Worm (Caenorhabditis elegans) whole organism, L1 larva: ENCODE measurements around the gene M03F8.5.

Source experiments
- F16B12.6 ChIP-seq: fragments of 150-350 bp; optimal IDR thresholded peaks from 2 replicates; lab custom pipeline; 2014; ENCODE audit warnings: missing biosample characterization, missing genetic modification characterization
- Y116A8C.19 ChIP-seq: sonication (generic microtip); optimal IDR thresholded peaks from 2 replicates; lab custom pipeline; 2016; ENCODE audit warnings: missing compliant biosample characterization, missing genetic modification characterization, borderline replicate concordance
- aha-1 ChIP-seq: fragments of 150-350 bp; optimal IDR thresholded peaks from 2 replicates; lab custom pipeline; 2014; ENCODE audit warnings: missing biosample characterization, missing genetic modification characterization
- aly-2 ChIP-seq: fragments of 150-350 bp; optimal IDR thresholded peaks from 2 replicates; lab custom pipeline; 2014; ENCODE audit warnings: missing biosample characterization, missing genetic modification characterization
- ama-1 ChIP-seq: fragments of 150-350 bp; optimal IDR thresholded peaks from 2 replicates; lab custom pipeline; 2014
- blmp-1 ChIP-seq: fragments of 150-350 bp; optimal IDR thresholded peaks from 2 replicates; lab custom pipeline; 2014; ENCODE audit warnings: missing biosample characterization, missing genetic modification characterization
- ceh-8 ChIP-seq: fragments of 200-800 bp; sonication (Bioruptor generic); optimal IDR thresholded peaks from 2 replicates; lab custom pipeline; 2018; ENCODE audit warnings: mild to moderate bottlenecking, missing genetic modification characterization, moderate library complexity, missing compliant biosample characterization
- ceh-82 ChIP-seq, 3 experiments: fragments of 150-350 bp in 1 of 3; sonication (generic microtip) in 2 of 3; optimal IDR thresholded peaks; 2 replicates each; lab custom pipeline; 2014 to 2017; ENCODE audit warnings: missing biosample characterization in 3 of 3, missing genetic modification characterization in 3 of 3
- dpl-1 ChIP-seq, 3 experiments: fragments of 150-350 bp in 2 of 3; sonication (generic microtip) in 1 of 3; optimal IDR thresholded peaks; 2 replicates each; lab custom pipeline; 2014 to 2017; ENCODE audit warnings: missing biosample characterization in 3 of 3, missing genetic modification characterization in 3 of 3, missing genetic modification reagents in 3 of 3
- dsc-1 ChIP-seq: sonication (generic microtip); optimal IDR thresholded peaks from 2 replicates; lab custom pipeline; 2016; ENCODE audit warnings: mild to moderate bottlenecking, missing genetic modification characterization, missing compliant biosample characterization
- efl-1 ChIP-seq, 4 experiments: fragments of 150-350 bp; optimal IDR thresholded peaks in 3 of 4; peaks in 1 of 4; 1 replicate in 1 of 4; 2 replicates in 3 of 4; lab custom pipeline; 2014; ENCODE audit warnings: missing biosample characterization in 2 of 4, missing genetic modification characterization in 2 of 4, missing genetic modification reagents in 2 of 4
- egl-13 ChIP-seq: sonication (generic microtip); optimal IDR thresholded peaks from 2 replicates; lab custom pipeline; 2016; ENCODE audit warnings: missing genotype, missing genetic modification reagents, missing genetic modification characterization, missing compliant biosample characterization
- elt-3 ChIP-seq, 6 experiments: fragments of 150-350 bp in 1 of 6; sonication (generic microtip); optimal IDR thresholded peaks; 2 replicates each; lab custom pipeline; 2017 to 2018; ENCODE audit warnings: missing biosample characterization in 6 of 6, missing genetic modification characterization in 6 of 6, inconsistent platforms in 1 of 6
- ets-5 ChIP-seq: fragments of 200-800 bp; sonication (Bioruptor generic); IDR thresholded peaks from 2 replicates; pipeline ENCODE4 v1.3.6; 2022; ENCODE audit warnings: missing genetic modification characterization, missing compliant biosample characterization
- fkh-4 ChIP-seq: sonication (generic microtip); optimal IDR thresholded peaks from 2 replicates; lab custom pipeline; 2016; ENCODE audit warnings: missing compliant biosample characterization, missing genetic modification characterization, borderline replicate concordance
- fkh-8 ChIP-seq: sonication (generic microtip); optimal IDR thresholded peaks from 2 replicates; lab custom pipeline; 2016; ENCODE audit warnings: mild to moderate bottlenecking, missing genetic modification characterization, missing compliant biosample characterization
- grh-1 ChIP-seq: fragments of 200-800 bp; sonication (Bioruptor generic); IDR thresholded peaks from 2 replicates; pipeline ENCODE4 v1.3.6; 2022; ENCODE audit warnings: missing genetic modification reagents, missing genetic modification characterization, missing compliant biosample characterization
- isw-1 ChIP-seq: fragments of 200-800 bp; sonication (Bioruptor generic); IDR thresholded peaks from 2 replicates; pipeline ENCODE4 v1.3.6; 2022; ENCODE audit warnings: missing genetic modification characterization, missing compliant biosample characterization
- lin-14 ChIP-seq: fragments of 200-800 bp; sonication (Bioruptor generic); optimal IDR thresholded peaks from 2 replicates; lab custom pipeline; 2018; ENCODE audit warnings: mild to moderate bottlenecking, missing genetic modification characterization, moderate library complexity, missing compliant biosample characterization
- lin-15B ChIP-seq: fragments of 150-350 bp; sonication (generic microtip); optimal IDR thresholded peaks from 3 replicates; lab custom pipeline; 2014; ENCODE audit warnings: missing biosample characterization, missing genetic modification characterization
- lin-35 ChIP-seq, 2 experiments: fragments of 150-350 bp; optimal IDR thresholded peaks; 2 replicates each; lab custom pipeline; 2014; ENCODE audit warnings: missing biosample characterization in 2 of 2, missing genetic modification characterization in 2 of 2, missing genetic modification reagents in 2 of 2
- lin-39 ChIP-seq: fragments of 150-350 bp; optimal IDR thresholded peaks from 2 replicates; lab custom pipeline; 2014; ENCODE audit warnings: missing biosample characterization, missing genetic modification reagents, missing genetic modification characterization
- lsy-2 ChIP-seq, 2 experiments: fragments of 150-350 bp; optimal IDR thresholded peaks; 2 replicates each; lab custom pipeline; 2014; ENCODE audit warnings: missing biosample characterization in 2 of 2, missing genetic modification characterization in 2 of 2
- mdl-1 ChIP-seq, 2 experiments: fragments of 150-350 bp; optimal IDR thresholded peaks; 2 replicates each; lab custom pipeline; 2014 to 2017; ENCODE audit warnings: missing biosample characterization in 2 of 2, missing genetic modification characterization in 2 of 2, inconsistent platforms in 1 of 2
- mep-1 ChIP-seq: fragments of 150-350 bp; optimal IDR thresholded peaks from 2 replicates; lab custom pipeline; 2014; ENCODE audit warnings: missing biosample characterization, missing genetic modification characterization
- nhr-12 ChIP-seq: sonication (generic microtip); optimal IDR thresholded peaks from 2 replicates; lab custom pipeline; 2017; ENCODE audit warnings: missing biosample characterization, missing genetic modification characterization
- nhr-28 ChIP-seq: fragments of 150-350 bp; optimal IDR thresholded peaks from 2 replicates; lab custom pipeline; 2014; ENCODE audit warnings: missing biosample characterization, missing genetic modification characterization
- nhr-71 ChIP-seq: sonication (generic microtip); optimal IDR thresholded peaks from 2 replicates; lab custom pipeline; 2016; ENCODE audit warnings: mild to moderate bottlenecking, missing genetic modification characterization, moderate library complexity, missing compliant biosample characterization
- nhr-85 ChIP-seq: sonication (generic microtip); peaks from one replicate; lab custom pipeline; 2016; ENCODE audit warnings: missing genetic modification characterization, inconsistent platforms, missing compliant biosample characterization
- nhr-90 ChIP-seq: sonication (generic microtip); optimal IDR thresholded peaks from 2 replicates; lab custom pipeline; 2016; ENCODE audit warnings: mild to moderate bottlenecking, missing genetic modification characterization, missing compliant biosample characterization; ENCODE audit not compliant: poor library complexity
- pqm-1 ChIP-seq: sonication (generic microtip); optimal IDR thresholded peaks from 3 replicates; lab custom pipeline; 2017; ENCODE audit warnings: missing biosample characterization, missing genetic modification characterization
- rnt-1 ChIP-seq: sonication (generic microtip); optimal IDR thresholded peaks from 2 replicates; lab custom pipeline; 2016; ENCODE audit warnings: mild to moderate bottlenecking, missing genetic modification characterization, moderate library complexity, missing compliant biosample characterization
- skn-1 ChIP-seq: fragments of 150-350 bp; optimal IDR thresholded peaks from 2 replicates; lab custom pipeline; 2014; ENCODE audit warnings: missing biosample characterization, missing genetic modification characterization
- snu-23 ChIP-seq: sonication (generic microtip); optimal IDR thresholded peaks from 2 replicates; lab custom pipeline; 2016; ENCODE audit warnings: missing genetic modification characterization, missing compliant biosample characterization
- sox-4 ChIP-seq: sonication (generic microtip); optimal IDR thresholded peaks from 2 replicates; lab custom pipeline; 2016; ENCODE audit warnings: missing genetic modification characterization, missing compliant biosample characterization
- sptf-1 ChIP-seq: fragments of 150-350 bp; optimal IDR thresholded peaks from 2 replicates; lab custom pipeline; 2014; ENCODE audit warnings: missing biosample characterization, missing genetic modification characterization
- swsn-7 ChIP-seq: sonication (generic microtip); optimal IDR thresholded peaks from 2 replicates; lab custom pipeline; 2016; ENCODE audit warnings: missing genetic modification characterization, missing compliant biosample characterization
- tbx-2 ChIP-seq: sonication (generic microtip); optimal IDR thresholded peaks from 2 replicates; lab custom pipeline; 2016; ENCODE audit warnings: missing genetic modification characterization, missing compliant biosample characterization
- tlp-1 ChIP-seq: fragments of 150-350 bp; optimal IDR thresholded peaks from 2 replicates; lab custom pipeline; 2014; ENCODE audit warnings: missing biosample characterization, missing genetic modification characterization
- unc-130 ChIP-seq: fragments of 150-350 bp; optimal IDR thresholded peaks from 2 replicates; lab custom pipeline; 2017; ENCODE audit warnings: missing biosample characterization, missing genetic modification characterization, inconsistent platforms
- unc-62 ChIP-seq: fragments of 150-350 bp; optimal IDR thresholded peaks from 2 replicates; lab custom pipeline; 2014; ENCODE audit warnings: missing biosample characterization, missing genetic modification reagents, missing genetic modification characterization
- unc-86 ChIP-seq: sonication (generic microtip); optimal IDR thresholded peaks from 2 replicates; lab custom pipeline; 2016; ENCODE audit warnings: missing genetic modification characterization, missing compliant biosample characterization
- unc-98 ChIP-seq: fragments of 200-800 bp; sonication (Bioruptor generic); IDR thresholded peaks from 2 replicates; pipeline ENCODE4 v1.3.6; 2022; ENCODE audit warnings: missing genetic modification characterization, missing compliant biosample characterization
- zag-1 ChIP-seq: fragments of 150-350 bp; optimal IDR thresholded peaks from 2 replicates; lab custom pipeline; 2014; ENCODE audit warnings: missing biosample characterization, missing genetic modification characterization
- ztf-4 ChIP-seq: fragments of 150-350 bp; optimal IDR thresholded peaks from 2 replicates; lab custom pipeline; 2014; ENCODE audit warnings: missing biosample characterization, missing genetic modification characterization

The M03F8.5 gene

ce11 chrV:5964658-5965178 is 28.1 kb upstream of the M03F8.5 start (continued):
- TF ChIP-seq lin-15B (tag; lab: Kevin White, UChicago) = no peak
- no peak for TF ChIP-seq ztf-4
- no peak for TF ChIP-seq tbx-2
- TF ChIP-seq isw-1 = no peak
- TF ChIP-seq unc-98 (GFP tag; lab: Robert Waterston, UW) = no peak
- no peak for TF ChIP-seq elt-3 (tag; optimal IDR thresholded peaks at IDR 0.05; lab: Kevin White, UChicago)
- TF ChIP-seq lin-35 (GFP tag; optimal IDR thresholded peaks at IDR 0.05; lab: Kevin White, UChicago) = no peak
- no peak for TF ChIP-seq lin-39
- TF ChIP-seq grh-1 (GFP tag; lab: Robert Waterston, UW) = no peak
- no peak for TF ChIP-seq blmp-1 (tag; lab: Kevin White, UChicago)
- TF ChIP-seq dpl-1 (GFP tag; optimal IDR thresholded peaks at IDR 0.05; lab: Kevin White, UChicago) = no peak
- TF ChIP-seq ceh-8 (GFP tag; lab: Kevin White, UChicago) = no peak
- peak in 1 of 3 experiments; percentile 4 for TF ChIP-seq ceh-82 (tag; optimal IDR thresholded peaks at IDR 0.05; lab: Kevin White, UChicago)
- TF ChIP-seq nhr-12 (tag; lab: Kevin White, UChicago) = no peak
- peak; percentile 27 for TF ChIP-seq nhr-71
- TF ChIP-seq fkh-4 = no peak
- no peak for TF ChIP-seq unc-62 (GFP tag; lab: Kevin White, UChicago)
- no peak for TF ChIP-seq unc-86 (tag; lab: Kevin White, UChicago)
- no peak for TF ChIP-seq tlp-1 (tag; lab: Kevin White, UChicago)
- TF ChIP-seq nhr-90 (tag; lab: Kevin White, UChicago) = no peak
- no peak for TF ChIP-seq Y116A8C.19 (tag; lab: Kevin White, UChicago)
- no peak for TF ChIP-seq nhr-28 (tag; lab: Kevin White, UChicago)
- TF ChIP-seq mdl-1 (tag; optimal IDR thresholded peaks at IDR 0.05; lab: Kevin White, UChicago) = no peak
- no peak for TF ChIP-seq egl-13 (tag; lab: Kevin White, UChicago)
- no peak for TF ChIP-seq pqm-1
- TF ChIP-seq swsn-7 (tag; lab: Kevin White, UChicago) = peak; percentile 11
- TF ChIP-seq sox-4 (tag; lab: Kevin White, UChicago) = no peak
- no peak for TF ChIP-seq F16B12.6
- TF ChIP-seq ets-5 (GFP tag; lab: Robert Waterston, UW) = no peak
- TF ChIP-seq zag-1 (tag; lab: Kevin White, UChicago) = no peak
- no peak for TF ChIP-seq aly-2 (tag; lab: Kevin White, UChicago)

- TF ChIP-seq fkh-8 (tag; lab: Kevin White, UChicago) (no peak), efl-1 (optimal IDR thresholded peaks at IDR 0.05; lab: Kevin White, UChicago) (peak; percentile 52 to 55), efl-1 (GFP tag; optimal IDR thresholded peaks at IDR 0.05 in 1 of 2; lab: Kevin White, UChicago) (peak in 1 of 2 experiments; percentile 28), dpl-1 (GFP tag; optimal IDR thresholded peaks at IDR 0.05; lab: Kevin White, UChicago) (peak in 1 of 3 experiments; percentile 34), swsn-7 (tag; lab: Kevin White, UChicago) (peak; percentile 19), snu-23 (GFP tag; lab: Kevin White, UChicago) (peak; percentile 45), tbx-2 (no peak), nhr-85 (tag; lab: Kevin White, UChicago) (peak; percentile 4), rnt-1 (tag; lab: Kevin White, UChicago) (peak; percentile 2), lin-35 (GFP tag; optimal IDR thresholded peaks at IDR 0.05; lab: Kevin White, UChicago) (peak in 1 of 2 experiments; percentile 22), lin-14 (GFP tag; lab: Kevin White, UChicago) (peak; percentile 67), unc-130 (tag; lab: Kevin White, UChicago) (peak; percentile 15), nhr-71 (peak; percentile 16), nhr-90 (tag; lab: Kevin White, UChicago) (no peak), ama-1 (lab: Kevin White, UChicago) (no peak), skn-1 (tag; lab: Kevin White, UChicago) (no peak), mep-1 (tag; lab: Kevin White, UChicago) (peak; percentile 11), dsc-1 (tag; lab: Kevin White, UChicago) (peak; percentile 1), blmp-1 (tag; lab: Kevin White, UChicago) (peak; percentile 40), lsy-2 (tag; optimal IDR thresholded peaks at IDR 0.05; lab: Kevin White, UChicago) (peak; percentile 5 to 37), ceh-82 (tag; optimal IDR thresholded peaks at IDR 0.05; lab: Kevin White, UChicago) (no peak), elt-3 (tag; optimal IDR thresholded peaks at IDR 0.05; lab: Kevin White, UChicago) (no peak), ets-5 (GFP tag; lab: Robert Waterston, UW) (no peak), aha-1 (tag; lab: Kevin White, UChicago) (no peak), sptf-1 (tag; lab: Kevin White, UChicago) (no peak), ceh-8 (GFP tag; lab: Kevin White, UChicago) (no peak)
These were observed 27.1 kb upstream of the M03F8.5 start, which contains the start of gene pcm-1 for ce11 chrV:5963696-5964095. Gene pcm-1, minus strand, starts transcription at chrV:5963882.
